Worm (Caenorhabditis elegans): Measurements from ENCODE around the gene clec-82.

The clec-82 gene

ce11 chrIV:2864743-2865142 is 29.3 kb downstream of the clec-82 start, which contains the start of gene Y54G2A.16:
Gene Y54G2A.16, minus strand, starts transcription at chrIV:2864843.
- TF ChIP-seq pha-4 (tag; optimal IDR thresholded peaks at IDR 0.05) (no peak), ceh-39 (tag; optimal IDR thresholded peaks at IDR 0.05) (no peak), ceh-83 (GFP tag; optimal IDR thresholded peaks at IDR 0.05) (no peak), cnd-1 (tag; optimal IDR thresholded peaks at IDR 0.05) (no peak), elt-1 (tag; optimal IDR thresholded peaks at IDR 0.05; ENCODE audit: borderline replicate concordance, insufficient read depth) (no peak), M03D4.4 (tag; optimal IDR thresholded peaks at IDR 0.05) (no peak), unc-120 (tag; optimal IDR thresholded peaks at IDR 0.05; ENCODE audit: poor library complexity, severe bottlenecking) (no peak), mep-1 (tag; optimal IDR thresholded peaks at IDR 0.05) (no peak), lin-32 (GFP tag; optimal IDR thresholded peaks at IDR 0.05) (no peak), mab-5 (tag; optimal IDR thresholded peaks at IDR 0.05) (no peak)

- TF ChIP-seq unc-62 (GFP tag; optimal IDR thresholded peaks at IDR 0.05) (peak; percentile 39), unc-120 (tag; optimal IDR thresholded peaks at IDR 0.05; ENCODE audit: poor library complexity, severe bottlenecking) (peak; percentile 1), pha-4 (tag; optimal IDR thresholded peaks at IDR 0.05) (no peak), hlh-1 (tag; optimal IDR thresholded peaks at IDR 0.05) (peak; percentile 36), nhr-28 (tag; optimal IDR thresholded peaks at IDR 0.05) (no peak), ztf-11 (tag; optimal IDR thresholded peaks at IDR 0.05) (no peak)
These were observed 49.8 kb downstream of the clec-82 start for ce11 chrIV:2885260-2885659.

DNA sequence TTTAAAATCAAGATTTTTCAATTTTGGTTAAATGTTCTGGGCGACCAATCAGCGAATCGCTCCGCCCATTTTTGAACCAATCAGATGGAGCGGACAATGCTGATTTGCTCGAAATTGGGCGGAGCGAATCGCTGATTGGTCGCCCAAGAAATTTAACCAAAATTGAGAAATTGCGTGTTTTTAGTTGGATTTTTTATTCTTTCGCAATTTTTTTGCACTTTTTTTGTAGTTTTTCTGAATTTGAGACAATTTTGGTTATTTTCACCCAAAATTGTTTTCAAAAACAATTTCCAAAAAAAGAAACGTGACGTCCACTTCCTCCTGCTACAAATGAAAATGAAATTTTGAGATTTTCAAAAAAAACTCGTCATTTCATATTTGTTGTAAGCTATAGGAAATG is 51.2 kb downstream of the clec-82 start, which contains the start of gene dml-1:
Gene dml-1 (plus strand): TSS at position 301 of the 400 bp plus-strand sequence.
- TF ChIP-seq lin-13 (tag; optimal IDR thresholded peaks at IDR 0.05) (no peak), ceh-83 (GFP tag; optimal IDR thresholded peaks at IDR 0.05) (no peak), bed-3 (GFP tag; optimal IDR thresholded peaks at IDR 0.05) (no peak), flh-1 (GFP tag; optimal IDR thresholded peaks at IDR 0.05) (no peak)

DNA sequence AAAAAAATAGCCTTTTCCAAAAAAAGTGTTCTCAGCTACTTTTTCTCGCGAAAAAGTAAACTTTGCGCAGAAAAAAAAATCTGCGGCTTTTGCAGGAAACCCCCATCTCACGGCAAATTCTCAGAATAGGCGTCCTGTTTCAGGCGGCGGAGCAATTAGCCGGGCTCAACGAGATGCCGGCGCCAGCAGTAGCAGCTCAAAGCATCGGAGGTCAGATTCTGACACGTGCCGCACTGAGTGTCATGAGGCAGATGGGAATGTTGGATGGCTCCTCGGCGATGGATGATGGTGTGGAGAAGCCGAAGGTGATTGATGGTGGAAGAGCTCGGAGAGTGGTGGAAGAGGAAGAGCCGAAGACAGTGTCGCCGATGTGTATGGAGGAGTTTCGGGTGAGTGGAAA is 51.8 kb downstream of the clec-82 start:
- no peak for TF ChIP-seq cnd-1 (tag; optimal IDR thresholded peaks at IDR 0.05)
- TF ChIP-seq mep-1 (tag; optimal IDR thresholded peaks at IDR 0.05), result no peak
- TF ChIP-seq elt-3 (tag; optimal IDR thresholded peaks at IDR 0.05), result no peak
- TF ChIP-seq drap-1 (GFP tag; optimal IDR thresholded peaks at IDR 0.05), result no peak
- TF ChIP-seq mab-5 (tag; optimal IDR thresholded peaks at IDR 0.05), result no peak
- TF ChIP-seq hlh-1 (tag; optimal IDR thresholded peaks at IDR 0.05), result no peak
- TF ChIP-seq ztf-11 (tag; optimal IDR thresholded peaks at IDR 0.05), result no peak
- no peak for TF ChIP-seq mls-2 (tag; optimal IDR thresholded peaks at IDR 0.05)
- no peak for TF ChIP-seq ceh-83 (GFP tag; optimal IDR thresholded peaks at IDR 0.05)
- TF ChIP-seq lin-32 (GFP tag; optimal IDR thresholded peaks at IDR 0.05), result no peak
- no peak for TF ChIP-seq ceh-39 (tag; optimal IDR thresholded peaks at IDR 0.05)
- TF ChIP-seq sptf-1 (tag; optimal IDR thresholded peaks at IDR 0.05), result no peak
- TF ChIP-seq blmp-1 (tag; optimal IDR thresholded peaks at IDR 0.05), result no peak
- no peak for TF ChIP-seq elt-1 (tag; optimal IDR thresholded peaks at IDR 0.05; ENCODE audit: borderline replicate concordance, insufficient read depth)
- TF ChIP-seq ham-2 (GFP tag; optimal IDR thresholded peaks at IDR 0.05), result no peak
- TF ChIP-seq pha-4 (tag; optimal IDR thresholded peaks at IDR 0.05), result no peak
- no peak for TF ChIP-seq bed-3 (GFP tag; optimal IDR thresholded peaks at IDR 0.05)
- no peak for TF ChIP-seq nhr-12 (tag; optimal IDR thresholded peaks at IDR 0.05)
- no peak for TF ChIP-seq lsy-2 (tag; optimal IDR thresholded peaks at IDR 0.05)

Measured in whole organism, mixed stage, embryonic.